Fruit fly (Drosophila melanogaster): ENCODE results near the gene CG18746.

CG18746 gene

DNA sequence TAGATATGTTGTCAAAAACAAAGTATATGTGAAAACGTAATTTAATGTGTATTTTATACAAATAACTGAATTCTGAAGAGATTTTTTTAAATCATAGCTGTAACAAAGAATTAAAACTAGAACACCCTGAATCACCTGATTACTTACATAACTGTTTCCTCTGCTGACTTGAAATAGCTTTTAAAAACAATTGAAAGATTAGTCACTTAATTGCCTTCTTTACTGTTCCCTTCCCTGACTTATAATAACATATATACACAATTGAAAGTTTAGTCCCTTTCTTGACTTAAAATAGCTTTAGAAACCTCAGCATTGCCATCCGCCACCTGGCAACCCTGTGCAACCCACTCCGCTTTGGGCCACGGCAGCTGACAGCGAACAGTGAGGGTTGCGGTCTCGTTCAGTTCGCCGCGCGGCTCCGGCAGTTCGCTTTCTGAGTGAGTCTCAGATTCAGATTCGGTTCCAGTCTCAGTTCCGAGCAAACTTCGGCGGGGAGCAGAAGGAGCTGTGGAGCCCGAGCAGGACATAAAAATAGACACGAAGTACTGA is 24.1 kb upstream of the CG18746 start, which contains the start of gene CG34384 (continued):
- no peak for TF ChIP-seq prd (optimal IDR thresholded peaks at IDR 0.05)
- TF ChIP-seq prd (GFP tag; IDR thresholded peaks at IDR 0.05), result peak; percentile 53; the same call in 1 of the 3 replicates
- peak; percentile 75 for TF ChIP-seq CG4328 (GFP tag; optimal IDR thresholded peaks at IDR 0.05)
- no peak for TF ChIP-seq Asciz (GFP tag; optimal IDR thresholded peaks at IDR 0.05)
- peak; percentile 93 for TF ChIP-seq CG7556 (GFP tag; optimal IDR thresholded peaks at IDR 0.05)
- TF ChIP-seq Fer1 (GFP tag; optimal IDR thresholded peaks at IDR 0.05), result peak; percentile 79
- peak; percentile 57; the same call in 1 of the 3 replicates for TF ChIP-seq row (GFP tag; IDR thresholded peaks at IDR 0.05)

DNA sequence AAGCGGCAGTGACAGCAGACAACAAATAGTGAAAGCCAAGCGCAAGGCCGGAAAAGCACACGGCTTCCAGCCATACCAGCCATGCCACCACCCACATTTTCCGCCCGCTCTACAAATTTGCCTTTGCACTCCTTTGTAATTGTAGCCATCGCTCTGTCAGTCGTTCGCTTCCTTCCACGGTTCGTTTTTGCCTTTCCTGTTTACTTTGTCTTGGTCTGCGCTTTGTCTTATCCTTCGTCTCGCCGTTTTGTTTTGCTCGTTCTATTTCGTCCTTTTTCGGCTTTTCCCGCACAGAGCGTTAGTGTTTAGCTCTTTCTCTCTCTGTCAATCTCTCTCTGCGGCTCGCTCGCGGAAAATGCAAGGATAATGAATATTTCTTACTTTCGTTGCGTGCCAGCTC is 23.5 kb upstream of the CG18746 start:
- no peak for TF ChIP-seq CG11560 (tag; IDR thresholded peaks at IDR 0.05)
- peak; percentile 33 to 48 for TF ChIP-seq Trl (optimal IDR thresholded peaks at IDR 0.05)
- TF ChIP-seq Trl (GFP tag; optimal IDR thresholded peaks at IDR 0.05), result no peak
- TF ChIP-seq CG2129 (GFP tag; IDR thresholded peaks at IDR 0.05; ENCODE audit: partially characterized antibody), result no peak
- peak; percentile 48 for TF ChIP-seq Deaf1 (tag; optimal IDR thresholded peaks at IDR 0.05)
- TF ChIP-seq B-H1 (GFP tag; IDR thresholded peaks at IDR 0.05), result no peak
- peak; percentile 73 for TF ChIP-seq psq (GFP tag; optimal IDR thresholded peaks at IDR 0.05)

DNA sequence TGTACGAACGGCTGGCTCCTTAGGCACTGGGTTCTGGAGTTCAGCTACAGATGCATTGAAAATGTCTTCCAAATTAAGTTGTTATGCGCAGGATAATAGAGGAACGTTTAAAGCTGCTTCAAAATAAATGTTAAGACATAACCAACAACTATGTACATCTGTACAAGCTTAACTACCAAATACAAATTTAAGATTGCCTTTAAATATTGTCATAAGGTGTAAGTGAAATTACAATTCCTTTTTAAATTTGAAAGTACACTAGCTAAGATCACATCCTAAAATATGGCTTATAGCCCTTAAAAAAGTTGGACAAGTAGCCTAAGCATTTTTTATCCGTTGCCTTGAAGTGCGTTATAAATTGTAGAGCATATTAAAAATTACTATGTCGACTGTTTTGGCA is 21.5 kb upstream of the CG18746 start, which contains the start of gene CG31473:
Gene CG31473 (plus strand): TSS at position 301 of the 400 bp plus-strand sequence.
- TF ChIP-seq ash1 (GFP tag; optimal IDR thresholded peaks at IDR 0.05) (no peak), Stat92E (GFP tag; optimal IDR thresholded peaks at IDR 0.05) (no peak), CG3838 (GFP tag; optimal IDR thresholded peaks at IDR 0.05) (no peak), scrt (GFP tag; optimal IDR thresholded peaks at IDR 0.05) (no peak), CG7839 (tag; optimal IDR thresholded peaks at IDR 0.05) (no peak), CG7556 (GFP tag; optimal IDR thresholded peaks at IDR 0.05) (no peak), Sox100B (GFP tag; optimal IDR thresholded peaks at IDR 0.05) (no peak), Fer2 (tag; optimal IDR thresholded peaks at IDR 0.05) (no peak), Antp (GFP tag; optimal IDR thresholded peaks at IDR 0.05) (no peak), CG9876 (GFP tag; optimal IDR thresholded peaks at IDR 0.05) (no peak), Dip2 (GFP tag; IDR thresholded peaks at IDR 0.05) (no peak), gt (GFP tag; IDR thresholded peaks at IDR 0.05) (no peak), tll (GFP tag; optimal IDR thresholded peaks at IDR 0.05) (no peak), emc (GFP tag; optimal IDR thresholded peaks at IDR 0.05) (no peak), CG8924 (tag; optimal IDR thresholded peaks at IDR 0.05) (no peak), CG11504 (tag; optimal IDR thresholded peaks at IDR 0.05) (no peak)

- TF ChIP-seq CG11504 (tag; optimal IDR thresholded peaks at IDR 0.05) (peak; percentile 87), CoRest (tag; optimal IDR thresholded peaks at IDR 0.05) (peak; percentile 88), grn (GFP tag; optimal IDR thresholded peaks at IDR 0.05) (peak; percentile 16), Sry-β (GFP tag; optimal IDR thresholded peaks at IDR 0.05) (peak; percentile 47), HLH3B (GFP tag; IDR thresholded peaks at IDR 0.05) (peak; percentile 90), lmd (GFP tag; IDR thresholded peaks at IDR 0.05) (peak; percentile 96), da (GFP tag; optimal IDR thresholded peaks at IDR 0.05) (peak; percentile 93), CG7928 (GFP tag; optimal IDR thresholded peaks at IDR 0.05) (peak; percentile 58), gsb-n (tag; optimal IDR thresholded peaks at IDR 0.05) (peak; percentile 70), mam (GFP tag; optimal IDR thresholded peaks at IDR 0.05) (peak; percentile 93), CG15601 (tag; optimal IDR thresholded peaks at IDR 0.05) (no peak), Doc3 (GFP tag; IDR thresholded peaks at IDR 0.05; ENCODE audit: partially characterized antibody) (no peak), exex (tag; optimal IDR thresholded peaks at IDR 0.05) (no peak), CG42726 (GFP tag; IDR thresholded peaks at IDR 0.05; ENCODE audit: partially characterized antibody) (peak; percentile 83), CG32767 (GFP tag; IDR thresholded peaks at IDR 0.05) (no peak; the same call in 1 of the 2 replicates), stwl (tag; optimal IDR thresholded peaks at IDR 0.05) (peak; percentile 92)
Measured at dm6 chr3R:7809662-7810621, 20.0 kb upstream of the CG18746 start, which contains the start of the genes CG2993 and sgll. CG2993 (minus strand) TSS chr3R:7810014. sgll (plus strand) TSS chr3R:7810532.
